Worm (Caenorhabditis elegans) whole organism, L4 larva: Measurements from ENCODE around the gene his-7.

Experiments used
- Y105C5A.15 ChIP-seq: fragments of 200-800 bp; sonication (Bioruptor generic); IDR thresholded peaks from 2 replicates; pipeline ENCODE4 v1.3.6; 2022; ENCODE audit warnings: missing genetic modification characterization, missing compliant biosample characterization
- aly-2 ChIP-seq: sonication (generic microtip); optimal IDR thresholded peaks from 2 replicates; lab custom pipeline; 2018; ENCODE audit warnings: missing biosample characterization, missing genetic modification characterization
- daf-12 ChIP-seq: fragments of 150-350 bp; optimal IDR thresholded peaks from 2 replicates; lab custom pipeline; 2014; ENCODE audit warnings: missing biosample characterization, missing genetic modification reagents, missing genetic modification characterization
- dpl-1 ChIP-seq: fragments of 150-350 bp; optimal IDR thresholded peaks from 2 replicates; lab custom pipeline; 2014; ENCODE audit warnings: missing biosample characterization, missing genetic modification reagents, missing genetic modification characterization
- fkh-10 ChIP-seq: fragments of 150-350 bp; optimal IDR thresholded peaks from 2 replicates; lab custom pipeline; 2014; ENCODE audit warnings: missing biosample characterization, missing genetic modification reagents, missing genetic modification characterization
- fos-1 ChIP-seq: fragments of 150-350 bp; optimal IDR thresholded peaks from 2 replicates; lab custom pipeline; 2014; ENCODE audit warnings: missing biosample characterization, missing genetic modification characterization
- jun-1 ChIP-seq: fragments of 150-350 bp; optimal IDR thresholded peaks from 2 replicates; lab custom pipeline; 2014; ENCODE audit warnings: missing biosample characterization, missing genetic modification reagents, missing genetic modification characterization
- lin-1 ChIP-seq: fragments of 200-800 bp; sonication (Bioruptor generic); IDR thresholded peaks from 2 replicates; pipeline ENCODE4 v1.3.6; 2022; ENCODE audit warnings: missing genetic modification reagents, missing genetic modification characterization, missing compliant biosample characterization
- mdl-1 ChIP-seq, 2 experiments: fragments of 150-350 bp in 1 of 2; sonication (generic microtip) in 1 of 2; optimal IDR thresholded peaks; 2 replicates each; lab custom pipeline; 2014 to 2017; ENCODE audit warnings: missing biosample characterization in 2 of 2, missing genetic modification characterization in 2 of 2
- tag-97 ChIP-seq: fragments of 200-800 bp; sonication (Bioruptor generic); IDR thresholded peaks from 2 replicates; pipeline ENCODE4 v1.3.6; 2022; ENCODE audit warnings: missing genetic modification characterization, missing compliant biosample characterization
- ztf-11 ChIP-seq: fragments of 150-350 bp; optimal IDR thresholded peaks from 2 replicates; lab custom pipeline; 2014; ENCODE audit warnings: missing biosample characterization, missing genetic modification characterization

DNA sequence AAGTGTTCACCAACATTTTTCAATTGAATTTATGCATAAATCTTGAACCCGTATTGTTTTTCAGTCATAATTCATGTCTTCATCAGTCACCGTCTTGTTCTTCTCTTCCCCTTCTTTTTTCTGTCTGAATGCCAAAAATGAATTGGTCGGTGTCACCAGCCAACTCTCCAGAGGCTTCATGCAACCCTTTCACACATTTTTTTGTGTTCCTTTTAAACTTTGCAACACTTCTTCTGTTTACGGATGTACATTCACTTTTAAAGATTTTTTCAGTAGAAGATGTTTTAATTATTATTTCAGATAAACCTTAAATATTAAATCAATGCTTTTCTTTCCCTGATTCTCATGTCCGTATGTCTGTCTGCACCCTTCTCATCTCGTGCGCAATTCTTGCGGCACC is 27.7 kb downstream of the his-7 start, which contains the start of gene acr-16:
- no peak for TF ChIP-seq mdl-1 (tag; optimal IDR thresholded peaks at IDR 0.05; lab: Kevin White, UChicago)
- no peak for TF ChIP-seq ztf-11 (tag; lab: Kevin White, UChicago)
- TF ChIP-seq lin-1 (GFP tag; lab: Robert Waterston, UW), result no peak
- no peak for TF ChIP-seq fkh-10 (GFP tag; lab: Kevin White, UChicago)
- TF ChIP-seq jun-1 (tag; lab: Kevin White, UChicago), result no peak
- no peak for TF ChIP-seq Y105C5A.15 (GFP tag; lab: Robert Waterston, UW)
- TF ChIP-seq fos-1 (tag; lab: Kevin White, UChicago), result no peak
- TF ChIP-seq aly-2, result no peak
- TF ChIP-seq dpl-1 (GFP tag; lab: Kevin White, UChicago), result no peak
- no peak for TF ChIP-seq daf-12 (tag; lab: Kevin White, UChicago)
- TF ChIP-seq tag-97 (GFP tag; lab: Robert Waterston, UW), result no peak
